Worm (Caenorhabditis elegans) whole organism, L2 larva: ENCODE measurements around the gene T23F2.4.

ENCODE experiments used
- ZK546.5 ChIP-seq: sonication (generic microtip); optimal IDR thresholded peaks from 2 replicates; lab custom pipeline; 2017; ENCODE audit warnings: missing biosample characterization, missing genetic modification characterization
- fos-1 ChIP-seq: fragments of 150-350 bp; optimal IDR thresholded peaks from 2 replicates; lab custom pipeline; 2014; ENCODE audit warnings: missing biosample characterization, missing genetic modification characterization
- lin-11 ChIP-seq: fragments of 150-350 bp; sonication (generic microtip); optimal IDR thresholded peaks from 2 replicates; lab custom pipeline; 2014; ENCODE audit warnings: missing biosample characterization, missing genetic modification characterization, inconsistent platforms, mixed read lengths
- lsy-2 ChIP-seq, 2 experiments: fragments of 150-350 bp in 1 of 2; sonication (generic microtip) in 1 of 2; optimal IDR thresholded peaks; 2 replicates each; lab custom pipeline; 2014 to 2017; ENCODE audit warnings: missing biosample characterization in 2 of 2, missing genetic modification characterization in 2 of 2
- unc-62 ChIP-seq: fragments of 150-350 bp; optimal IDR thresholded peaks from 2 replicates; lab custom pipeline; 2014; ENCODE audit warnings: missing biosample characterization, missing genetic modification reagents, missing genetic modification characterization

DNA sequence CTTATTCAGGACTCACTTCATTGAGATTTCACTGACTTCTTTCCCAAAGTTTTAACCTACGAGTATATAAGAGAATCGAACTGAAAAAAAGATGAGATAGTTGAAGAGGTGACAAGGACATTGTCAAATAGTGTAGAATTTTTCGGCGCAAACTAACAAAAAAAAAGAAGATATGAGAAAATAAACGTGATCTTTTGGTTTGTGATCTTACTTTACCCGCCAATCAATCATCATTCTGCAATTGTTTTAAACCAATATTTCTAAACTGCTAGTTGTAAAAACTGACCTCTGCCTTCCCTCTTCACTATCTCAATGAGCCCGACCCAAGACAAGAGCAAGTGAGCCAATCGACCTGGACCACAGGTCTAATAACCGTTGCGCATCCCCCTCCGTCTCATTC lies 48.7 kb downstream of the T23F2.4 start:
- TF ChIP-seq unc-62 (GFP tag; lab: Kevin White, UChicago) (no peak), lin-11 (no peak), lsy-2 (tag; optimal IDR thresholded peaks at IDR 0.05; lab: Kevin White, UChicago) (no peak), fos-1 (tag; lab: Kevin White, UChicago) (no peak), ZK546.5 (tag; lab: Kevin White, UChicago) (no peak)
